Fruit fly (Drosophila melanogaster): Measurements from ENCODE around the gene Ho.

Gene Ho

dm6 chr3R:11665508-11665907 lies 14.0 kb upstream of the Ho start:
- peak; percentile 13 for TF ChIP-seq cyc (GFP tag; optimal IDR thresholded peaks at IDR 0.05)
- no peak for TF ChIP-seq vri (GFP tag; optimal IDR thresholded peaks at IDR 0.05)
- peak; percentile 1 for TF ChIP-seq pdm3 (GFP tag; optimal IDR thresholded peaks at IDR 0.05)
- TF ChIP-seq Eip93F (GFP tag; optimal IDR thresholded peaks at IDR 0.05) = no peak
- peak; percentile 34 for TF ChIP-seq esn (GFP tag; optimal IDR thresholded peaks at IDR 0.05)
- peak; percentile 58 for TF ChIP-seq Eip78C (GFP tag)
- no peak for TF ChIP-seq OdsH (GFP tag; optimal IDR thresholded peaks at IDR 0.05)

- TF ChIP-seq Hr38 (GFP tag; optimal IDR thresholded peaks at IDR 0.05) = no peak
- peak; percentile 7 for TF ChIP-seq Eip78C (GFP tag)
- TF ChIP-seq svp (GFP tag) = peak; percentile 91
- no peak for TF ChIP-seq CG10669 (GFP tag; optimal IDR thresholded peaks at IDR 0.05)
- peak; percentile 65 for TF ChIP-seq Eip93F (GFP tag; optimal IDR thresholded peaks at IDR 0.05)
- peak; percentile 65 for TF ChIP-seq fkh (GFP tag; optimal IDR thresholded peaks at IDR 0.05)
- peak; percentile 51 for TF ChIP-seq vri (GFP tag; optimal IDR thresholded peaks at IDR 0.05)
Observed at dm6 chr3R:11665925-11666687, 13.4 kb upstream of the Ho start.

dm6 chr3R:11669017-11669953 lies 10.3 kb upstream of the Ho start:
- TF ChIP-seq CG32006 (GFP tag; optimal IDR thresholded peaks at IDR 0.05) = no peak
- peak; percentile 34 for TF ChIP-seq CG3919 (GFP tag; optimal IDR thresholded peaks at IDR 0.05)
- TF ChIP-seq Eip78C (GFP tag) = peak; percentile 58
- TF ChIP-seq vri (GFP tag; optimal IDR thresholded peaks at IDR 0.05) = peak; percentile 62
- TF ChIP-seq CG8632 (GFP tag; optimal IDR thresholded peaks at IDR 0.05) = no peak
- TF ChIP-seq CG6808 (GFP tag; optimal IDR thresholded peaks at IDR 0.05) = no peak

DNA sequence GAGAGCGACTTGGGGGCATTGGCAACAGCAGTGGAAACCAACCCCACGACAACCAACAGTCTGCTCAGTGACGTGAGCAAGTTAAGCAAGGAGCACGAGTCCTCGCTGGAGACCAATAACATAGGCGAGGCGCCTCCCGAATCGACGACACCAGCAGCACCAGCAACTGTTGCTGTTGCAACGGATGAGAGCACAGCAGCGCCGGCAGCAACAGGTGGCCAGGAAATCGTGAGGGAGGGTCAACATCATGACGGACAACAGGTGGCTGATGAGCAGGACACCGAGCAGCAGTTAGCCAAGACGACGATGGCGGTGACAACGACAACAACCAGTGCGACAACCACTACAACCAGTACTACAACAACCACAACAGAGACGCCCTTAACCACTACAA lies 9.6 kb upstream of the Ho start:
- TF ChIP-seq CG3032 (tag; optimal IDR thresholded peaks at IDR 0.05) (no peak), CG31627 (GFP tag; optimal IDR thresholded peaks at IDR 0.05) (no peak), pdm3 (GFP tag; optimal IDR thresholded peaks at IDR 0.05) (no peak), CG8119 (GFP tag; IDR thresholded peaks at IDR 0.05) (no peak), fd85E (GFP tag; optimal IDR thresholded peaks at IDR 0.05) (no peak), CG32006 (GFP tag; optimal IDR thresholded peaks at IDR 0.05) (no peak), Smox (GFP tag; optimal IDR thresholded peaks at IDR 0.05) (no peak)

DNA sequence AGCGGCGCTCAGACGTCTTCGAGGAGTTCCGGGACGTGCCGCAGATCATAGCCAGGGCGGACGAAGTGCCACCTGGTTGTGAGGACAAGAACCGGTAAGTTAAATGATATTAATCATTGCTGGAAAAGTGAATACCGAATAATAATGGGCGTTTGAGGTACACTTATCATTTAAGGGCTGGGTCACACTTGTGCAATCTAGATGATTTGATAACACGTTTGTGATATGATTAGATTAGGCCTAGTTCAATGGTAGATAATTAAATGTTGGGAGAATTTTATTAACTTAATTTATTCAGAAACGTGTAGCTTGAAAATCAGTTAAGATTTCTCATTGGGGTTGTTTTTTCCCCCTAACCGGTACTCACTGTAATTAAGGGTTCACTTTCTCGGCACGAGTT lies 8.7 kb upstream of the Ho start:
- TF ChIP-seq CG6792 (GFP tag; optimal IDR thresholded peaks at IDR 0.05) (no peak), dac (GFP tag; optimal IDR thresholded peaks at IDR 0.05) (no peak), CG6808 (GFP tag; optimal IDR thresholded peaks at IDR 0.05) (no peak), CG3919 (GFP tag; optimal IDR thresholded peaks at IDR 0.05) (no peak), topi (GFP tag; optimal IDR thresholded peaks at IDR 0.05) (no peak), CG9139 (GFP tag; optimal IDR thresholded peaks at IDR 0.05) (no peak), svp (GFP tag) (no peak), Eip75B (GFP tag; optimal IDR thresholded peaks at IDR 0.05) (no peak), fd59A (GFP tag; optimal IDR thresholded peaks at IDR 0.05) (no peak), Lpt (GFP tag; optimal IDR thresholded peaks at IDR 0.05) (no peak), CG31627 (GFP tag; optimal IDR thresholded peaks at IDR 0.05) (no peak), fd85E (GFP tag; optimal IDR thresholded peaks at IDR 0.05) (no peak), Sox14 (GFP tag; optimal IDR thresholded peaks at IDR 0.05) (no peak), CG6276 (GFP tag; optimal IDR thresholded peaks at IDR 0.05) (no peak)
